Fruit fly (Drosophila melanogaster): Measurements from ENCODE around the gene CG13895.
A peak's percentile ranks its signal among the peaks of the same experiment; 100 is the strongest.

CG13895 gene

DNA sequence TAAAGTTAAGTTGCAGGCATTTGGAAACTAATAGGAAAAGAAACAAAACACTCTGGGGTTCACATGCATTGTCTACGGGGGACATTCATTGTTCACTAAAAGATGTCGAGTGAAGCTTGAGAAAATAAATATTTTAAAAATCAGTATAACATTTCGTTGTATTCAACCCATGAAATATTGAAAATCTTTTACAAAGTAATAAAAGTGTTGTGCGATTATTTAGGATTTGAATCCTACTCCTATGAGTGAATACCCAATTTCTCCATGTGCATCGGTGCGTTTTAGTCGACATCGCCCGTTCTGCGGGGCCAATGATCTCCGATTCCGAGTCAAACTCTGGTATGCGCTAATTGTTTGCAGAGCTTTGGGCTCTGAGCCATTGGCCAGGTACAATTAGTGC lies 46.6 kb upstream of the CG13895 start (continued):
- TF ChIP-seq CG11093 (GFP tag; IDR thresholded peaks at IDR 0.05) (0 out of 3 replicates have a peak, but pooled peaks have one; percentile 16), gt (GFP tag; IDR thresholded peaks at IDR 0.05) (no peak), CG17385 (GFP tag; optimal IDR thresholded peaks at IDR 0.05) (peak; percentile 15), H2.0 (GFP tag; IDR thresholded peaks at IDR 0.05) (no peak), Mad (GFP tag; optimal IDR thresholded peaks at IDR 0.05) (no peak), HmgZ (tag; optimal IDR thresholded peaks at IDR 0.05) (no peak), btn (GFP tag; optimal IDR thresholded peaks at IDR 0.05) (no peak), chinmo (GFP tag; IDR thresholded peaks at IDR 0.05; ENCODE audit: partially characterized antibody) (0 out of 4 replicates have a peak, but pooled peaks have one; percentile 39), h (optimal IDR thresholded peaks at IDR 0.05) (no peak), Scr (GFP tag; IDR thresholded peaks at IDR 0.05; ENCODE audit: partially characterized antibody) (no peak), row (GFP tag; IDR thresholded peaks at IDR 0.05) (peak; percentile 61; the same call in 2 of the 3 replicates), CG6654 (GFP tag; optimal IDR thresholded peaks at IDR 0.05) (no peak), gcm2 (GFP tag; optimal IDR thresholded peaks at IDR 0.05) (no peak), hbn (GFP tag; IDR thresholded peaks at IDR 0.05; ENCODE audit: partially characterized antibody) (no peak), Dek (tag; optimal IDR thresholded peaks at IDR 0.05) (no peak), CG7372 (GFP tag; IDR thresholded peaks at IDR 0.05) (no peak), CG30403 (GFP tag; optimal IDR thresholded peaks at IDR 0.05) (peak; percentile 12), CG7271 (tag; optimal IDR thresholded peaks at IDR 0.05) (no peak), CG14050 (GFP tag; IDR thresholded peaks at IDR 0.05) (no peak; the same call in 2 of the 3 replicates), CG32532 (GFP tag; IDR thresholded peaks at IDR 0.05) (no peak), CG8388 (GFP tag; optimal IDR thresholded peaks at IDR 0.05) (peak; percentile 18), CG13424 (tag; optimal IDR thresholded peaks at IDR 0.05) (peak; percentile 11), pum (GFP tag; optimal IDR thresholded peaks at IDR 0.05) (no peak), Sox100B (GFP tag; optimal IDR thresholded peaks at IDR 0.05) (no peak), disco-r (GFP tag; optimal IDR thresholded peaks at IDR 0.05) (no peak), CG15011 (GFP tag; optimal IDR thresholded peaks at IDR 0.05) (no peak), HLH4C (GFP tag; IDR thresholded peaks at IDR 0.05; ENCODE audit: partially characterized antibody) (no peak), CG13296 (GFP tag; optimal IDR thresholded peaks at IDR 0.05) (no peak), CG32767 (GFP tag; IDR thresholded peaks at IDR 0.05) (no peak; the same call in 1 of the 2 replicates), CG9876 (GFP tag; optimal IDR thresholded peaks at IDR 0.05) (no peak), CG7745 (tag; optimal IDR thresholded peaks at IDR 0.05) (no peak), ro (GFP tag; IDR thresholded peaks at IDR 0.05) (no peak), fd64A (GFP tag; optimal IDR thresholded peaks at IDR 0.05) (no peak), HLH3B (GFP tag; IDR thresholded peaks at IDR 0.05) (peak; percentile 10; the same call in 1 of the 2 replicates), CG8281 (tag; optimal IDR thresholded peaks at IDR 0.05) (no peak), YL-1 (GFP tag; optimal IDR thresholded peaks at IDR 0.05) (no peak), rib (GFP tag; IDR thresholded peaks at IDR 0.05) (no peak), Ets97D (GFP tag; optimal IDR thresholded peaks at IDR 0.05) (no peak), ssp (GFP tag; IDR thresholded peaks at IDR 0.05) (0 out of 2 replicates have a peak, but pooled peaks have one; percentile 31), tin (GFP tag; optimal IDR thresholded peaks at IDR 0.05) (no peak), amos (GFP tag; IDR thresholded peaks at IDR 0.05; ENCODE audit: partially characterized antibody) (no peak), CG4328 (GFP tag; optimal IDR thresholded peaks at IDR 0.05) (no peak), salm (tag; optimal IDR thresholded peaks at IDR 0.05) (no peak), run (tag; optimal IDR thresholded peaks at IDR 0.05) (no peak), ac (GFP tag; optimal IDR thresholded peaks at IDR 0.05) (no peak), CG8924 (tag; optimal IDR thresholded peaks at IDR 0.05) (no peak), NC2β (GFP tag; optimal IDR thresholded peaks at IDR 0.05) (no peak), CG7786 (GFP tag; optimal IDR thresholded peaks at IDR 0.05) (no peak), stc (GFP tag; IDR thresholded peaks at IDR 0.05) (peak; percentile 55; the same call in 1 of the 2 replicates), CG2712 (tag; optimal IDR thresholded peaks at IDR 0.05) (peak; percentile 12), CG3847 (GFP tag; IDR thresholded peaks at IDR 0.05) (no peak), CTCF (GFP tag; optimal IDR thresholded peaks at IDR 0.05) (no peak), Doc2 (GFP tag; IDR thresholded peaks at IDR 0.05) (no peak)

Data from whole organism, embryonic.